Worm (Caenorhabditis elegans): ENCODE data around the gene cdh-4.

DNA sequence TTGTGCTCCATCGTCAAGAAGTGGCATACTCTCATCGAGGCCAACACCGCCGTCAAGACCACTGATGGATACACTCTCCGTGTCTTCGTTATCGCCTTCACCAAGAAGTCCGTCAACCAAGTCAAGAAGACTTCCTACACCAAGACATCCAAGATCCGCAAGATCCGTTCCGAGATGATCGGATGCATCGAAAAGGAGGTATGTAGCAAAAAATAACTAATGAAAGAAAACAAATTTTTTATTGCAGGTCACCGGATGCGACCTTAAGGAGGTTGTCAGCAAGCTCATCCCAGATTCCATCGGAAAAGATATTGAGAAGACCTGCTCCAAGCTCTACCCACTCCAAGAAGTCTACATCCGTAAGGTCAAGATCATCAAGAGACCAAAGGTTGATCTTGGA lies 43.8 kb upstream of the cdh-4 start:
- TF ChIP-seq unc-55 (GFP tag; optimal IDR thresholded peaks at IDR 0.05), result no peak
- TF ChIP-seq unc-3 (GFP tag; conservative IDR thresholded peaks at IDR 0.05), result no peak
- TF ChIP-seq unc-3 (tag; optimal IDR thresholded peaks at IDR 0.05), result no peak
- no peak for TF ChIP-seq syd-9 (tag; optimal IDR thresholded peaks at IDR 0.05)
- no peak for TF ChIP-seq ttx-3 (tag; optimal IDR thresholded peaks at IDR 0.05)
- TF ChIP-seq pha-4 (tag; optimal IDR thresholded peaks at IDR 0.05), result no peak
- no peak for TF ChIP-seq pqm-1 (tag; optimal IDR thresholded peaks at IDR 0.05)
- TF ChIP-seq fkh-10 (GFP tag; optimal IDR thresholded peaks at IDR 0.05), result no peak
- TF ChIP-seq sox-4 (tag; optimal IDR thresholded peaks at IDR 0.05), result no peak
- TF ChIP-seq Y22D7AL.16 (tag; optimal IDR thresholded peaks at IDR 0.05), result no peak
- no peak for TF ChIP-seq dmd-4 (tag; optimal IDR thresholded peaks at IDR 0.05; ENCODE audit: borderline replicate concordance)
- TF ChIP-seq rnt-1 (tag; optimal IDR thresholded peaks at IDR 0.05), result no peak
- TF ChIP-seq ceh-24 (tag; optimal IDR thresholded peaks at IDR 0.05), result no peak
